Fruit fly (Drosophila melanogaster) whole organism, prepupa: ENCODE results near the gene CG9289.

Source experiments
- Blimp-1 ChIP-seq: fragments of 200-800 bp; sonication (Bioruptor generic); optimal IDR thresholded peaks from 3 replicates; lab custom pipeline; 2017; ENCODE audit warnings: missing biosample characterization, missing genetic modification characterization, mild to moderate bottlenecking, moderate library complexity, missing genetic modification reagents
- CG10669 ChIP-seq: fragments of 200-800 bp; sonication (Bioruptor generic); optimal IDR thresholded peaks from 3 replicates; lab custom pipeline; 2018; ENCODE audit warnings: missing biosample characterization, mild to moderate bottlenecking, missing genetic modification characterization, moderate library complexity
- CG11762 ChIP-seq: fragments of 200-800 bp; sonication (Bioruptor generic); optimal IDR thresholded peaks from 3 replicates; lab custom pipeline; 2016; ENCODE audit warnings: missing biosample characterization, missing genetic modification characterization; ENCODE audit not compliant: insufficient read depth
- CG11902 ChIP-seq: fragments of 200-800 bp; sonication (Bioruptor generic); optimal IDR thresholded peaks from 3 replicates; lab custom pipeline; 2016; ENCODE audit warnings: missing biosample characterization, missing genetic modification characterization
- CG1621 ChIP-seq: fragments of 200-800 bp; sonication (Bioruptor generic); optimal IDR thresholded peaks from 3 replicates; lab custom pipeline; 2018; ENCODE audit warnings: missing biosample characterization, mild to moderate bottlenecking, missing genetic modification characterization
- CG16779 ChIP-seq: fragments of 200-800 bp; sonication (Bioruptor generic); optimal IDR thresholded peaks from 3 replicates; lab custom pipeline; 2017; ENCODE audit warnings: missing biosample characterization, mild to moderate bottlenecking, missing genetic modification characterization
- CG3032 ChIP-seq: fragments of 200-800 bp; optimal IDR thresholded peaks from 2 replicates; lab custom pipeline; 2019; ENCODE audit warnings: missing biosample characterization, mild to moderate bottlenecking, missing genetic modification characterization, moderate library complexity
- CG31627 ChIP-seq: fragments of 200-800 bp; sonication (Bioruptor generic); optimal IDR thresholded peaks from 3 replicates; lab custom pipeline; 2016; ENCODE audit warnings: missing biosample characterization, missing genetic modification characterization
- CG32006 ChIP-seq: fragments of 200-800 bp; sonication (Bioruptor generic); optimal IDR thresholded peaks from 3 replicates; lab custom pipeline; 2017; ENCODE audit warnings: missing biosample characterization, mild to moderate bottlenecking, missing genetic modification characterization
- CG34406 ChIP-seq: fragments of 200-800 bp; sonication (Bioruptor generic); optimal IDR thresholded peaks from 3 replicates; lab custom pipeline; 2016; ENCODE audit warnings: missing biosample characterization, missing genetic modification characterization
- CG3919 ChIP-seq: fragments of 200-800 bp; sonication (Bioruptor generic); optimal IDR thresholded peaks from 3 replicates; lab custom pipeline; 2016; ENCODE audit warnings: missing biosample characterization, missing genetic modification characterization
- CG4318 ChIP-seq: fragments of 200-800 bp; sonication (Bioruptor generic); optimal IDR thresholded peaks from 3 replicates; lab custom pipeline; 2017; ENCODE audit warnings: missing biosample characterization, mild to moderate bottlenecking, missing genetic modification characterization
- CG6163 ChIP-seq: fragments of 200-800 bp; sonication (Bioruptor generic); IDR thresholded peaks from 3 replicates; pipeline ENCODE4 v1.3.6; 2022; ENCODE audit warnings: missing biosample characterization, missing genetic modification characterization
- CG6276 ChIP-seq: fragments of 200-800 bp; sonication (Bioruptor generic); optimal IDR thresholded peaks from 2 replicates; lab custom pipeline; 2017; ENCODE audit warnings: missing biosample characterization, mild to moderate bottlenecking, missing genetic modification characterization
- CG6792 ChIP-seq: fragments of 200-800 bp; sonication (Bioruptor generic); optimal IDR thresholded peaks from 3 replicates; lab custom pipeline; 2016; ENCODE audit warnings: missing biosample characterization, missing genetic modification characterization
- CG6854 ChIP-seq: fragments of 200-800 bp; sonication (Bioruptor generic); optimal IDR thresholded peaks from 2 replicates; lab custom pipeline; 2017; ENCODE audit warnings: missing biosample characterization, mild to moderate bottlenecking, missing genetic modification characterization
- CG8119 ChIP-seq: fragments of 200-800 bp; sonication (Bioruptor generic); IDR thresholded peaks from 3 replicates; pipeline ENCODE4 v1.3.6; 2022; ENCODE audit warnings: missing biosample characterization, missing genetic modification characterization
- CG8319 ChIP-seq: fragments of 200-800 bp; sonication (Bioruptor generic); optimal IDR thresholded peaks from 3 replicates; lab custom pipeline; 2016; ENCODE audit warnings: missing biosample characterization, missing genetic modification characterization
- CG8632 ChIP-seq: fragments of 200-800 bp; sonication (Bioruptor generic); optimal IDR thresholded peaks from 3 replicates; lab custom pipeline; 2016; ENCODE audit warnings: missing biosample characterization, missing genetic modification characterization
- CG9139 ChIP-seq: fragments of 200-800 bp; sonication (Bioruptor generic); optimal IDR thresholded peaks from 3 replicates; lab custom pipeline; 2017; ENCODE audit warnings: missing biosample characterization, mild to moderate bottlenecking, missing genetic modification characterization
- Eip75B ChIP-seq: fragments of 200-800 bp; sonication (Bioruptor generic); optimal IDR thresholded peaks from 3 replicates; lab custom pipeline; 2016; ENCODE audit warnings: missing biosample characterization, missing genetic modification characterization
- Eip78C ChIP-seq: fragments of 200-800 bp; sonication (Bioruptor generic); peaks from one replicate; lab custom pipeline; 2016; ENCODE audit warnings: missing biosample characterization, missing genetic modification characterization
- Eip93F ChIP-seq: fragments of 200-800 bp; sonication (Bioruptor generic); optimal IDR thresholded peaks from 2 replicates; lab custom pipeline; 2016; ENCODE audit warnings: missing biosample characterization, mild to moderate bottlenecking, missing genetic modification characterization
- Ets21C ChIP-seq: fragments of 200-800 bp; sonication (Bioruptor generic); optimal IDR thresholded peaks from 3 replicates; lab custom pipeline; 2016; ENCODE audit warnings: missing biosample characterization, missing genetic modification characterization
- Ets96B ChIP-seq: fragments of 200-800 bp; optimal IDR thresholded peaks from 2 replicates; lab custom pipeline; 2019; ENCODE audit warnings: missing biosample characterization, mild to moderate bottlenecking, missing genetic modification characterization, moderate library complexity
- Gug ChIP-seq: fragments of 200-800 bp; sonication (Bioruptor generic); IDR thresholded peaks from 2 replicates; pipeline ENCODE4 v1.3.6; 2022; ENCODE audit warnings: missing biosample characterization, missing genetic modification characterization
- Hr38 ChIP-seq: sonication (Bioruptor generic); optimal IDR thresholded peaks from 2 replicates; lab custom pipeline; 2016; ENCODE audit warnings: missing biosample characterization, missing genetic modification characterization
- Hr39 ChIP-seq: fragments of 200-800 bp; sonication (Bioruptor generic); optimal IDR thresholded peaks from 2 replicates; lab custom pipeline; 2016; ENCODE audit warnings: missing biosample characterization, missing genetic modification characterization
- Hr4 ChIP-seq: fragments of 200-800 bp; sonication (Bioruptor generic); optimal IDR thresholded peaks from 3 replicates; lab custom pipeline; 2016; ENCODE audit warnings: missing biosample characterization, missing genetic modification characterization
- Lpt ChIP-seq: fragments of 200-800 bp; sonication (Bioruptor generic); optimal IDR thresholded peaks from 3 replicates; lab custom pipeline; 2016; ENCODE audit warnings: missing biosample characterization, missing genetic modification characterization
- OdsH ChIP-seq: fragments of 200-800 bp; sonication (Bioruptor generic); optimal IDR thresholded peaks from 3 replicates; lab custom pipeline; 2016; ENCODE audit warnings: missing biosample characterization, missing genetic modification characterization
- Smox ChIP-seq: fragments of 200-800 bp; sonication (Bioruptor generic); optimal IDR thresholded peaks from 3 replicates; lab custom pipeline; 2016; ENCODE audit warnings: missing biosample characterization, missing genetic modification characterization
- achi ChIP-seq: fragments of 200-800 bp; sonication (Bioruptor generic); optimal IDR thresholded peaks from 3 replicates; lab custom pipeline; 2016; ENCODE audit warnings: missing biosample characterization, missing genetic modification characterization
- cyc ChIP-seq: fragments of 200-800 bp; sonication (Bioruptor generic); optimal IDR thresholded peaks from 3 replicates; lab custom pipeline; 2016; ENCODE audit warnings: missing biosample characterization, missing genetic modification characterization
- esn ChIP-seq: fragments of 200-800 bp; sonication (Bioruptor generic); optimal IDR thresholded peaks from 2 replicates; lab custom pipeline; 2016; ENCODE audit warnings: missing biosample characterization, mild to moderate bottlenecking, missing genetic modification characterization, moderate library complexity
- fd85E ChIP-seq: fragments of 200-800 bp; sonication (Bioruptor generic); optimal IDR thresholded peaks from 3 replicates; lab custom pipeline; 2016; ENCODE audit warnings: missing biosample characterization, missing genetic modification characterization
- fkh ChIP-seq: fragments of 200-800 bp; sonication (Bioruptor generic); optimal IDR thresholded peaks from 3 replicates; lab custom pipeline; 2017; ENCODE audit warnings: missing biosample characterization, mild to moderate bottlenecking, missing genetic modification characterization, moderate library complexity
- net ChIP-seq: fragments of 200-800 bp; sonication (Bioruptor generic); optimal IDR thresholded peaks from 3 replicates; lab custom pipeline; 2016; ENCODE audit warnings: missing biosample characterization, missing genetic modification characterization
- spab ChIP-seq: fragments of 200-800 bp; sonication (Bioruptor generic); optimal IDR thresholded peaks from 2 replicates; lab custom pipeline; 2017; ENCODE audit warnings: missing biosample characterization, mild to moderate bottlenecking, missing genetic modification characterization, missing genetic modification reagents
- svp ChIP-seq: fragments of 200-800 bp; sonication (Bioruptor generic); peaks from one replicate; lab custom pipeline; 2016; ENCODE audit warnings: missing biosample characterization, missing genetic modification characterization
- topi ChIP-seq: fragments of 200-800 bp; sonication (Bioruptor generic); optimal IDR thresholded peaks from 3 replicates; lab custom pipeline; 2016; ENCODE audit warnings: missing biosample characterization, missing genetic modification characterization
- vri ChIP-seq: fragments of 200-800 bp; sonication (Bioruptor generic); optimal IDR thresholded peaks from 3 replicates; lab custom pipeline; 2016; ENCODE audit warnings: missing biosample characterization, mild to moderate bottlenecking, missing genetic modification characterization

CG9289 gene

dm6 chr2L:8684276-8684675 is at the start of gene CG9289:
CG9289 (minus strand) TSS chr2L:8684376.
- TF ChIP-seq fd85E (no peak), vri (GFP tag; lab: Kevin White, UChicago) (no peak), fkh (GFP tag; lab: Kevin White, UChicago) (no peak), Eip78C (GFP tag; lab: Kevin White, UChicago) (no peak), Lpt (GFP tag; lab: Kevin White, UChicago) (no peak), svp (GFP tag; lab: Kevin White, UChicago) (no peak), topi (GFP tag; lab: Kevin White, UChicago) (no peak), Smox (GFP tag; lab: Kevin White, UChicago) (no peak), CG6792 (no peak)

dm6 chr2L:8732702-8733101 is 48.5 kb upstream of the CG9289 start:
- TF ChIP-seq OdsH (GFP tag; lab: Kevin White, UChicago) = peak; percentile 16
- peak; percentile 12; the same call in 1 of the 2 replicates for TF ChIP-seq Gug
- TF ChIP-seq esn (GFP tag; lab: Kevin White, UChicago) = no peak
- TF ChIP-seq Hr39 = peak; percentile 8
- TF ChIP-seq Hr4 = peak; percentile 3
- no peak for TF ChIP-seq CG11762 (GFP tag; lab: Kevin White, UChicago)
- TF ChIP-seq CG32006 (GFP tag; lab: Kevin White, UChicago) = peak; percentile 11
- peak; percentile 46; the same call in 1 of the 3 replicates for TF ChIP-seq CG6163 (GFP tag; lab: Robert Waterston, UW)
- no peak for TF ChIP-seq cyc (GFP tag; lab: Kevin White, UChicago)
- peak; percentile 8 for TF ChIP-seq CG31627 (GFP tag; lab: Kevin White, UChicago)
- TF ChIP-seq net = no peak
- no peak for TF ChIP-seq CG3919 (GFP tag; lab: Kevin White, UChicago)
- no peak for TF ChIP-seq Lpt (GFP tag; lab: Kevin White, UChicago)
- no peak for TF ChIP-seq topi (GFP tag; lab: Kevin White, UChicago)
- no peak for TF ChIP-seq CG4318 (GFP tag; lab: Kevin White, UChicago)
- TF ChIP-seq Eip93F (GFP tag; lab: Kevin White, UChicago) = no peak
- no peak for TF ChIP-seq CG16779 (tag; lab: Kevin White, UChicago)
- no peak for TF ChIP-seq CG34406
- TF ChIP-seq Eip78C (GFP tag; lab: Kevin White, UChicago) = peak; percentile 62
- TF ChIP-seq CG11902 (GFP tag; lab: Kevin White, UChicago) = no peak

dm6 chr2L:8721028-8721427 is 36.9 kb upstream of the CG9289 start:
- peak; percentile 19 for TF ChIP-seq vri (GFP tag; lab: Kevin White, UChicago)
- no peak for TF ChIP-seq CG6854 (GFP tag; lab: Kevin White, UChicago)
- TF ChIP-seq, all 60 proteins: peak for 1

- TF ChIP-seq fkh (GFP tag; lab: Kevin White, UChicago) = peak; percentile 87
- TF ChIP-seq Ets96B = no peak
- no peak for TF ChIP-seq esn (GFP tag; lab: Kevin White, UChicago)
These were observed 35.6 kb upstream of the CG9289 start for dm6 chr2L:8719757-8720156.

dm6 chr2L:8717618-8718336 is 33.6 kb upstream of the CG9289 start:
- TF ChIP-seq CG8319 (peak; percentile 80), Ets96B (peak; percentile 91), CG1621 (tag; lab: Kevin White, UChicago) (peak; percentile 71), CG6276 (GFP tag; lab: Kevin White, UChicago) (peak; percentile 90), CG6854 (GFP tag; lab: Kevin White, UChicago) (peak; percentile 57), topi (GFP tag; lab: Kevin White, UChicago) (peak; percentile 86), Ets21C (GFP tag; lab: Kevin White, UChicago) (peak; percentile 75), CG8632 (GFP tag; lab: Kevin White, UChicago) (peak; percentile 93), CG10669 (GFP tag; lab: Kevin White, UChicago) (peak; percentile 83), achi (GFP tag; lab: Kevin White, UChicago) (peak; percentile 92), Hr4 (peak; percentile 93), spab (GFP tag; lab: Kevin White, UChicago) (peak; percentile 87), CG4318 (GFP tag; lab: Kevin White, UChicago) (peak; percentile 91), vri (GFP tag; lab: Kevin White, UChicago) (peak; percentile 92), CG3032 (tag; lab: Kevin White, UChicago) (peak; percentile 90), CG9139 (peak; percentile 65), CG11762 (GFP tag; lab: Kevin White, UChicago) (peak; percentile 83), Smox (GFP tag; lab: Kevin White, UChicago) (peak; percentile 89), CG8119 (GFP tag; lab: Robert Waterston, UW) (peak; percentile 92), Blimp-1 (peak; percentile 70), Hr38 (GFP tag; lab: Kevin White, UChicago) (no peak), Eip75B (GFP tag; lab: Kevin White, UChicago) (peak; percentile 85)
